Worm (Caenorhabditis elegans): ENCODE results near the gene Y55F3AM.11.
A peak's percentile ranks its signal among the peaks of the same experiment; 100 is the strongest.

Gene Y55F3AM.11

DNA sequence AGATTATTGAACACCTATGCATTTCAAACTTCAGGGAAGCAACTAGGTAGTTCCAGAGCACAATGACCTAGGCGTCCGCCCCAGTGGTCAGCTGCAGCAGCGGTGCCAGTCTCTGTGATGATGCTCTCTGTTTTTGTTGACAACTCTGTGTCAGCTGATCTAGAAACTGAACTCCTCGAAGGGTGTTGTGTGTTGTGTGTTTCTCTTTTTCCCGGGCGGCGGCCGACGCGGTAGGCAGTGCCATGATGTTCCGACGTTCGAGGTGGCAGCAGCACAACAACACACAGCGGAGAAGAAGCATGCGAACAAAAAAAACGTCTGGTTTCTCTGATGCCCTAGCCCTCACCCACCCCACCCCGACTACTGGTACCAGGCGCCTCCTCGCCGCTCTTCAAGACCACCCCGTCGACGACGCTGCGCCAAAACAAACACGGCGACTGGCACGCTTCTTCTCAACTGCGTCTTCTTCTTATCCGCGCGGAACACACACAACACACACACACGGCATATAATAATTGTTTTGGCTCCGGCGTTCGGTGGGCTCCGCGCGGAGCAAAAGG lies 20.2 kb upstream of the Y55F3AM.11 start:
- TF ChIP-seq fax-1 (tag; optimal IDR thresholded peaks at IDR 0.05) = no peak
- TF ChIP-seq ama-1 (optimal IDR thresholded peaks at IDR 0.05) = no peak
- no peak for TF ChIP-seq Y22D7AL.16 (tag; optimal IDR thresholded peaks at IDR 0.05)
- no peak for TF ChIP-seq T23F11.4 (GFP tag; optimal IDR thresholded peaks at IDR 0.05)
- TF ChIP-seq syd-9 (tag; optimal IDR thresholded peaks at IDR 0.05) = no peak
- TF ChIP-seq madf-2 (tag; optimal IDR thresholded peaks at IDR 0.05) = no peak
- TF ChIP-seq ceh-2 (tag; optimal IDR thresholded peaks at IDR 0.05) = no peak
- no peak for TF ChIP-seq fkh-10 (GFP tag; optimal IDR thresholded peaks at IDR 0.05)
- no peak for TF ChIP-seq ceh-30 (tag; optimal IDR thresholded peaks at IDR 0.05)
- TF ChIP-seq che-1 (tag; optimal IDR thresholded peaks at IDR 0.05) = no peak
- TF ChIP-seq pat-9 (tag; optimal IDR thresholded peaks at IDR 0.05) = no peak
- no peak for TF ChIP-seq unc-3 (GFP tag; conservative IDR thresholded peaks at IDR 0.05)
- TF ChIP-seq unc-3 (tag; optimal IDR thresholded peaks at IDR 0.05) = no peak
- no peak for TF ChIP-seq lin-11 (tag; optimal IDR thresholded peaks at IDR 0.05)
- TF ChIP-seq F13H6.1 (tag; optimal IDR thresholded peaks at IDR 0.05) = no peak
- TF ChIP-seq pag-3 (tag; optimal IDR thresholded peaks at IDR 0.05; ENCODE audit: borderline replicate concordance) = no peak
- TF ChIP-seq pax-1 (tag; optimal IDR thresholded peaks at IDR 0.05) = no peak
- no peak for TF ChIP-seq mec-3 (tag; optimal IDR thresholded peaks at IDR 0.05; ENCODE audit: borderline replicate concordance)

DNA sequence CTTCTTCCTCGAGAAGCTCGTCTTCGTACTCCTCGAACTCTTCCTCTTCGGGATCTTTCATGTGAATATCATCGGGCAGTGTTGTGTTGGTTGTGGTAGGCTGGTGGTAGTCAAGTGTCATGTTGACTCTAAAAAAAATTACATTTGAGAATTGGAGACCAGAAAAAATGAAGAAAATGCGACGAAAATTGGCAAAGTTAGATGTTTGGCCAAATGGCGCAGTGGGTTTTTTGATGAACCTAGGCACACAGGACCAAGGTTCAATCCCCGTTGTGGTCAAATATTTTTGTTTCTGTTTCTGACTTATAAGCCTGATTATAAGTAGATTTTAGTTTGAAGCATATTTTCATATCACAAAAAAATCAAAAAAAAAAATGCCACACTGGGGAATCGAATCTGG lies 18.9 kb upstream of the Y55F3AM.11 start:
- TF ChIP-seq gmeb-2 (tag; optimal IDR thresholded peaks at IDR 0.05) = no peak
- no peak for TF ChIP-seq elt-4 (tag; optimal IDR thresholded peaks at IDR 0.05)
- TF ChIP-seq F13H6.1 (tag; optimal IDR thresholded peaks at IDR 0.05) = no peak
- TF ChIP-seq lin-11 (tag; optimal IDR thresholded peaks at IDR 0.05) = no peak
- TF ChIP-seq pat-9 (tag; optimal IDR thresholded peaks at IDR 0.05) = no peak
- no peak for TF ChIP-seq sox-2 (GFP tag; IDR thresholded peaks at IDR 0.05)
- no peak for TF ChIP-seq ceh-22 (tag; optimal IDR thresholded peaks at IDR 0.05)
- no peak for TF ChIP-seq pros-1 (tag; optimal IDR thresholded peaks at IDR 0.05)
- TF ChIP-seq ceh-18 (tag; optimal IDR thresholded peaks at IDR 0.05) = no peak
- no peak for TF ChIP-seq ceh-30 (tag; optimal IDR thresholded peaks at IDR 0.05)
- TF ChIP-seq ttx-3 (tag; optimal IDR thresholded peaks at IDR 0.05) = no peak

DNA sequence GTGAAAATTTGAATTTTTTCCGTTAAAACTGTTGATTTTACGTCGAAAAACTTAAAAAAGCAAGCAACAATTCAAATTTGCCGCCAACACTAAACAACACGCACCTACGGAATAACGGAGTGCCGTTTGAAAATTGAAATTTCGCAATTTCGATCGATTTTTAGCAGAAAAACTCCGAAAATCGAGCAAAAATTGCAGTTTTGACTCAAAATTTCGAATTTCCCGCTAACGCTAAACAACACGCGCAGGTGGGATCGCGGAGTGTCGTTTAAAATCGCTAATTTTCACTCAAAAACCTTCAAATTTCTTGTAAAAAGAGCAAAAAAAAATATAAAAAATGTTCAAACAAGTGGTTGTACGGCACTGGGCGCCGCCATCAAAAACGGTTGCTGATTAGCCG lies 14.3 kb upstream of the Y55F3AM.11 start:
- TF ChIP-seq fkh-10 (GFP tag; optimal IDR thresholded peaks at IDR 0.05) = no peak
- TF ChIP-seq che-1 (tag; optimal IDR thresholded peaks at IDR 0.05) = no peak
- no peak for TF ChIP-seq fax-1 (tag; optimal IDR thresholded peaks at IDR 0.05)
- no peak for TF ChIP-seq pros-1 (tag; optimal IDR thresholded peaks at IDR 0.05)
- no peak for TF ChIP-seq odd-2 (tag; optimal IDR thresholded peaks at IDR 0.05)
- no peak for TF ChIP-seq ahr-1 (tag; optimal IDR thresholded peaks at IDR 0.05)
- TF ChIP-seq ref-2 (tag; optimal IDR thresholded peaks at IDR 0.05) = no peak
- TF ChIP-seq K02D7.2 (tag; optimal IDR thresholded peaks at IDR 0.05) = no peak
- TF ChIP-seq npax-4 (tag; optimal IDR thresholded peaks at IDR 0.05) = no peak
- TF ChIP-seq pag-3 (tag; optimal IDR thresholded peaks at IDR 0.05; ENCODE audit: borderline replicate concordance) = no peak

DNA sequence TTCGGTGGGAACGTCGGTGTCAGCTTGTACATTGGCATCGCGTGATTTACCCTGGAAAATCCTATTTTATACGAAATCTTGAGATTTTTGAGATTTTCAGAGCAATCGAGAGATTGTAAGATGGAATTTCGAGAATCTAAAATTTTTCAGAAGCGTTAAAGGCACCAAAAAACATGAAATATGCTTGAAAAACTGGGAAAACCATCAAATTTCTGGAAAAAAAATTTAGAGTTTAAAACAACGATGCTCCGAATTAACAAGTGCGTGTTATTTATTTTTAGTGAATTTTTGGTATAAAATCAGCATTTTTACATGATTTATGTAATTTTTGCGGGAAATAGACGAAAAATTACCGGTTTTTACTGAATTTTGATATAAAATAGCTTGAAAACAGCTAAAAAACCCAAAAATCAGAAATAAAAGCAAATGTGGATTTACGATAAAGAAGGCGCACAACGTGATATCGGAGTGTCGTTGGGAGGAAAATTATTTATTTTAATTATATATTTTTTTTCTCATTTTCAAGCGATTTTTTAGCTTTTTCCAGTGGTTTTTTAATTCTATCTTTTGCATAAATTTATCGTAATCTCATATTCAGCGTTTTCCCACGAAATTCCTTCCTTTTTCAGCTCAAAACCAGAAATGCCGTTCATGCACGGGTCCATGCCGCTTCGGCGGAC lies 12.2 kb upstream of the Y55F3AM.11 start, which contains the start of the genes Y55F3AM.13 and mrps-25:
Gene Y55F3AM.13 (minus strand): TSS at position 51 of the 680 bp plus-strand sequence.
Gene mrps-25 (plus strand): TSS at position 630 of the 680 bp plus-strand sequence.
- peak; percentile 11 for TF ChIP-seq gmeb-2 (tag; optimal IDR thresholded peaks at IDR 0.05)
- peak; percentile 18 for TF ChIP-seq unc-42 (tag; optimal IDR thresholded peaks at IDR 0.05)
- TF ChIP-seq elt-2 (tag; optimal IDR thresholded peaks at IDR 0.05) = peak; percentile 4
- TF ChIP-seq pha-2 (tag; optimal IDR thresholded peaks at IDR 0.05) = no peak

DNA sequence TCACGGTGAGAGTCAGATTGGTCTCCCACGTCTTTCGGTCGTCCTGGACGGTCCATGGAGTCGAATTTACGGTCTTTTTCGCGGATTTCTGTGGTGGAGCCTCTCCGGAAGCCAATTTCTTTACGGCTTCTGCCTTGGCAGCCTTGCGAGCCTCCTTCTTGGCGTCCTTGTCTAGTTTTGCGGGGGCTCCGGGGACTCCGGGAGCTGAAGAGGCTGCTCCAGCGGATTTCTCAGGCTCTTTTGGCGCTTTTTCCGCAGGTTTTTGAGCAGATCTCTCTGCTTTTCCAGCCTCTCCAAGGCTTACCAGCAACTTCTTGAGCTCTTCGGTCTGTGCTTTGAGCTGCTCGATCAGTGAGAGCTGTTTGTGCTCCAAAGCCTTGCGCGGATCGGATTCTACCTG lies 11.5 kb upstream of the Y55F3AM.11 start:
- TF ChIP-seq ttx-3 (tag; optimal IDR thresholded peaks at IDR 0.05) (no peak), unc-3 (GFP tag; conservative IDR thresholded peaks at IDR 0.05) (no peak), unc-3 (tag; optimal IDR thresholded peaks at IDR 0.05) (no peak), pros-1 (tag; optimal IDR thresholded peaks at IDR 0.05) (peak; percentile 16)

Data from whole organism, late embryonic.